Worm (Caenorhabditis elegans): Measurements from ENCODE around the gene clec-68.

- no peak for TF ChIP-seq nfya-1 (tag; optimal IDR thresholded peaks at IDR 0.05)
- no peak for TF ChIP-seq unc-86 (tag; optimal IDR thresholded peaks at IDR 0.05)
- no peak for TF ChIP-seq ama-1 (optimal IDR thresholded peaks at IDR 0.05)
- TF ChIP-seq lin-11 (tag; optimal IDR thresholded peaks at IDR 0.05), result no peak
- no peak for TF ChIP-seq F13H6.1 (tag; optimal IDR thresholded peaks at IDR 0.05)
- TF ChIP-seq che-1 (tag; optimal IDR thresholded peaks at IDR 0.05), result no peak
- TF ChIP-seq nhr-232 (tag; optimal IDR thresholded peaks at IDR 0.05), result no peak
- TF ChIP-seq madf-2 (tag; optimal IDR thresholded peaks at IDR 0.05), result no peak
- TF ChIP-seq dmd-4 (tag; optimal IDR thresholded peaks at IDR 0.05; ENCODE audit: borderline replicate concordance), result no peak
These were observed 6.7 kb upstream of the clec-68 start, which contains the start of gene srz-19 for ce11 chrIV:3919506-3919905.
